Fruit fly (Drosophila melanogaster) whole organism, embryonic: Measurements from ENCODE around the gene lok.

Source experiments
- Abd-B ChIP-seq: fragments of 200-800 bp; sonication (Bioruptor generic); optimal IDR thresholded peaks from 2 replicates; lab custom pipeline; 2018; ENCODE audit warnings: missing biosample characterization, mild to moderate bottlenecking, missing genetic modification characterization, moderate library complexity
- Aef1 ChIP-seq: fragments of 200-800 bp; sonication (Bioruptor generic); IDR thresholded peaks from 3 replicates; pipeline ENCODE4 v1.3.6; 2022; ENCODE audit warnings: missing biosample characterization, missing genetic modification characterization
- BEAF-32 ChIP-seq: fragments of 200-800 bp; sonication (Bioruptor generic); optimal IDR thresholded peaks from 3 replicates; lab custom pipeline; 2017; ENCODE audit warnings: missing biosample characterization, missing genetic modification characterization, mild to moderate bottlenecking, moderate library complexity, missing genetic modification reagents
- Blimp-1 ChIP-seq: fragments of 200-800 bp; sonication (Bioruptor generic); optimal IDR thresholded peaks from 3 replicates; lab custom pipeline; 2018; ENCODE audit warnings: missing biosample characterization, missing genetic modification characterization, mild to moderate bottlenecking, moderate library complexity, missing genetic modification reagents
- CG10274 ChIP-seq: fragments of 200-800 bp; sonication (Bioruptor generic); optimal IDR thresholded peaks from 3 replicates; lab custom pipeline; 2017; ENCODE audit warnings: missing biosample characterization, mild to moderate bottlenecking, missing genetic modification characterization
- CG10366 ChIP-seq: fragments of 200-800 bp; sonication (Bioruptor generic); IDR thresholded peaks from 2 replicates; pipeline ENCODE4 v1.3.6; 2022; ENCODE audit warnings: missing biosample characterization, missing genetic modification characterization
- CG10543 ChIP-seq: fragments of 200-800 bp; sonication (Bioruptor generic); optimal IDR thresholded peaks from 3 replicates; lab custom pipeline; 2017; ENCODE audit warnings: missing biosample characterization, mild to moderate bottlenecking, missing genetic modification characterization, moderate library complexity
- CG11247 ChIP-seq: fragments of 200-800 bp; sonication (Bioruptor generic); IDR thresholded peaks from 2 replicates; pipeline ENCODE4 v1.3.6; 2022; ENCODE audit warnings: missing biosample characterization, missing genetic modification characterization
- CG12071 ChIP-seq: fragments of 200-800 bp; sonication (Bioruptor generic); optimal IDR thresholded peaks from 3 replicates; lab custom pipeline; 2018; ENCODE audit warnings: missing biosample characterization, mild to moderate bottlenecking, missing genetic modification characterization
- CG12659 ChIP-seq: fragments of 200-800 bp; sonication (Bioruptor generic); optimal IDR thresholded peaks from 3 replicates; lab custom pipeline; 2017; ENCODE audit warnings: mild to moderate bottlenecking, missing biosample characterization, missing genetic modification reagents, missing genetic modification characterization
- CG12769 ChIP-seq: fragments of 200-800 bp; sonication (Bioruptor generic); optimal IDR thresholded peaks from 2 replicates; lab custom pipeline; 2019; ENCODE audit warnings: missing biosample characterization, mild to moderate bottlenecking, missing genetic modification characterization, moderate library complexity
- CG15514 ChIP-seq: fragments of 200-800 bp; sonication (Bioruptor generic); optimal IDR thresholded peaks from 3 replicates; lab custom pipeline; 2017; ENCODE audit warnings: missing biosample characterization, missing genetic modification characterization, mild to moderate bottlenecking, moderate library complexity, missing genetic modification reagents
- CG17186 ChIP-seq: fragments of 200-800 bp; sonication (Bioruptor generic); optimal IDR thresholded peaks from 3 replicates; lab custom pipeline; 2017; ENCODE audit warnings: missing biosample characterization, missing genetic modification reagents, missing genetic modification characterization
- CG17361 ChIP-seq: fragments of 200-800 bp; sonication (Bioruptor generic); IDR thresholded peaks from 3 replicates; pipeline ENCODE4 v1.3.6; 2022; ENCODE audit warnings: missing biosample characterization, missing genetic modification characterization
- CG17568 ChIP-seq: fragments of 200-800 bp; sonication (Bioruptor generic); optimal IDR thresholded peaks from 2 replicates; lab custom pipeline; 2018; ENCODE audit warnings: missing biosample characterization, mild to moderate bottlenecking, missing genetic modification characterization, moderate library complexity
- CG18619 ChIP-seq: fragments of 200-800 bp; sonication (Bioruptor generic); optimal IDR thresholded peaks from 3 replicates; lab custom pipeline; 2017; ENCODE audit warnings: missing biosample characterization, mild to moderate bottlenecking, missing genetic modification characterization
- CG2678 ChIP-seq: fragments of 200-800 bp; sonication (Bioruptor generic); optimal IDR thresholded peaks from 3 replicates; lab custom pipeline; 2019; ENCODE audit warnings: missing biosample characterization, mild to moderate bottlenecking, missing genetic modification characterization, moderate library complexity
- CG30403 ChIP-seq: fragments of 200-800 bp; sonication (Bioruptor generic); optimal IDR thresholded peaks from 3 replicates; lab custom pipeline; 2016; ENCODE audit warnings: missing biosample characterization, missing genetic modification characterization
- CG34376 ChIP-seq: fragments of 200-800 bp; sonication (Bioruptor generic); optimal IDR thresholded peaks from 2 replicates; lab custom pipeline; 2018; ENCODE audit warnings: missing biosample characterization, mild to moderate bottlenecking, missing genetic modification characterization
- CG4404 ChIP-seq: fragments of 200-800 bp; sonication (Bioruptor generic); IDR thresholded peaks from 2 replicates; pipeline ENCODE4 v1.3.6; 2022; ENCODE audit warnings: missing biosample characterization, missing genetic modification characterization
- CG5953 ChIP-seq: fragments of 200-800 bp; sonication (Bioruptor generic); IDR thresholded peaks from 2 replicates; pipeline ENCODE4 v1.3.6; 2022; ENCODE audit warnings: missing biosample characterization, missing genetic modification characterization
- CG6272 ChIP-seq: fragments of 200-800 bp; sonication (Bioruptor generic); IDR thresholded peaks from 2 replicates; pipeline ENCODE4 v1.3.6; 2022; ENCODE audit warnings: missing biosample characterization, missing genetic modification characterization
- CG6854 ChIP-seq: fragments of 200-800 bp; sonication (Bioruptor generic); optimal IDR thresholded peaks from 3 replicates; lab custom pipeline; 2017; ENCODE audit warnings: missing biosample characterization, mild to moderate bottlenecking, missing genetic modification characterization
- CG7357 ChIP-seq: fragments of 200-800 bp; sonication (Bioruptor generic); IDR thresholded peaks from 3 replicates; pipeline ENCODE4 v1.3.6; 2022; ENCODE audit warnings: missing biosample characterization, missing genetic modification characterization
- CG8089 ChIP-seq: fragments of 200-800 bp; sonication (Bioruptor generic); optimal IDR thresholded peaks from 3 replicates; lab custom pipeline; 2016; ENCODE audit warnings: missing biosample characterization, missing genetic modification characterization
- CG8359 ChIP-seq: fragments of 200-800 bp; sonication (Bioruptor generic); optimal IDR thresholded peaks from 2 replicates; lab custom pipeline; 2017; ENCODE audit warnings: missing biosample characterization, mild to moderate bottlenecking, missing genetic modification characterization, borderline replicate concordance
- CHES-1-like ChIP-seq: fragments of 200-800 bp; sonication (Bioruptor generic); optimal IDR thresholded peaks from 2 replicates; lab custom pipeline; 2016; ENCODE audit warnings: missing biosample characterization, missing genetic modification characterization
- CkIIα-i1 ChIP-seq: fragments of 200-800 bp; sonication (Bioruptor generic); IDR thresholded peaks from 2 replicates; pipeline ENCODE4 v1.3.6; 2022; ENCODE audit warnings: missing biosample characterization, missing genetic modification characterization
- HLH4C ChIP-seq: fragments of 200-800 bp; sonication (Bioruptor generic); IDR thresholded peaks from 3 replicates; pipeline ENCODE4 v1.3.6; 2022; ENCODE audit warnings: missing biosample characterization, missing genetic modification characterization; ENCODE audit not compliant: partially characterized antibody
- Hr39 ChIP-seq: fragments of >200 bp; optimal IDR thresholded peaks from 2 replicates; lab custom pipeline; 2017
- Mad ChIP-seq: fragments of 200-800 bp; sonication (Bioruptor generic); optimal IDR thresholded peaks from 2 replicates; lab custom pipeline; 2016; ENCODE audit warnings: missing biosample characterization, missing genetic modification characterization
- Neu2 ChIP-seq: fragments of 200-800 bp; sonication (Bioruptor generic); optimal IDR thresholded peaks from 3 replicates; lab custom pipeline; 2016; ENCODE audit warnings: missing biosample characterization, missing genetic modification characterization, borderline replicate concordance
- NfI ChIP-seq: fragments of 200-800 bp; sonication (Bioruptor generic); optimal IDR thresholded peaks from 3 replicates; lab custom pipeline; 2018; ENCODE audit warnings: missing biosample characterization, mild to moderate bottlenecking, missing genetic modification characterization, moderate library complexity
- aop ChIP-seq: fragments of 200-800 bp; sonication (Bioruptor generic); IDR thresholded peaks from 2 replicates; pipeline ENCODE4 v1.3.6; 2022; ENCODE audit warnings: missing biosample characterization, missing genetic modification characterization
- danr ChIP-seq: fragments of 200-800 bp; sonication (Bioruptor generic); IDR thresholded peaks from 2 replicates; pipeline ENCODE4 v1.3.6; 2022; ENCODE audit warnings: missing biosample characterization, missing genetic modification characterization
- dm ChIP-seq: fragments of 200-800 bp; sonication (Bioruptor generic); optimal IDR thresholded peaks from 3 replicates; lab custom pipeline; 2016; ENCODE audit warnings: missing biosample characterization, missing genetic modification characterization
- dmrt11E ChIP-seq: fragments of 200-800 bp; sonication (Bioruptor generic); optimal IDR thresholded peaks from 3 replicates; lab custom pipeline; 2018; ENCODE audit warnings: missing biosample characterization, mild to moderate bottlenecking, missing genetic modification characterization, moderate library complexity
- gcm ChIP-seq: fragments of 200-800 bp; sonication (Bioruptor generic); optimal IDR thresholded peaks from 2 replicates; lab custom pipeline; 2019; ENCODE audit warnings: missing biosample characterization, mild to moderate bottlenecking, missing genetic modification characterization, moderate library complexity
- grn ChIP-seq: fragments of 200-800 bp; sonication (Bioruptor generic); optimal IDR thresholded peaks from 3 replicates; lab custom pipeline; 2017; ENCODE audit warnings: missing biosample characterization, missing genetic modification characterization
- hth ChIP-seq: fragments of >200 bp; optimal IDR thresholded peaks from 2 replicates; lab custom pipeline; 2017; ENCODE audit warnings: inconsistent platforms
- lola ChIP-seq, 3 experiments: fragments of >200 bp in 2 of 3; fragments of 200-800 bp in 1 of 3; sonication (Bioruptor generic) in 1 of 3; optimal IDR thresholded peaks; 2 replicates each; lab custom pipeline; 2017 to 2019; ENCODE audit warnings: missing biosample characterization in 3 of 3, missing genetic modification characterization in 3 of 3, mild to moderate bottlenecking in 1 of 3, moderate library complexity in 1 of 3
- luna ChIP-seq: fragments of 200-800 bp; sonication (Bioruptor generic); optimal IDR thresholded peaks from 2 replicates; lab custom pipeline; 2016; ENCODE audit warnings: missing biosample characterization, missing genetic modification characterization
- pnt ChIP-seq: fragments of 200-800 bp; sonication (Bioruptor generic); optimal IDR thresholded peaks from 3 replicates; lab custom pipeline; 2016; ENCODE audit warnings: missing biosample characterization, missing genetic modification characterization
- rib ChIP-seq: fragments of 200-800 bp; sonication (Bioruptor generic); IDR thresholded peaks from 2 replicates; pipeline ENCODE4 v1.3.6; 2022; ENCODE audit warnings: missing biosample characterization, missing genetic modification characterization
- ro ChIP-seq: fragments of 200-800 bp; sonication (Bioruptor generic); IDR thresholded peaks from 2 replicates; pipeline ENCODE4 v1.3.6; 2022; ENCODE audit warnings: missing biosample characterization, missing genetic modification characterization
- sd ChIP-seq: fragments of 200-800 bp; sonication (Bioruptor generic); optimal IDR thresholded peaks from 3 replicates; lab custom pipeline; 2018; ENCODE audit warnings: missing biosample characterization, mild to moderate bottlenecking, missing genetic modification characterization, moderate library complexity
- sr ChIP-seq: fragments of 200-800 bp; sonication (Bioruptor generic); IDR thresholded peaks from 3 replicates; pipeline ENCODE4 v1.3.6; 2022; ENCODE audit warnings: missing biosample characterization, missing genetic modification characterization
- tin ChIP-seq: fragments of 200-800 bp; sonication (Bioruptor generic); optimal IDR thresholded peaks from 3 replicates; lab custom pipeline; 2016; ENCODE audit warnings: missing biosample characterization, missing genetic modification characterization
- toy ChIP-seq: fragments of 200-800 bp; sonication (Bioruptor generic); IDR thresholded peaks from 2 replicates; pipeline ENCODE4 v1.3.6; 2022; ENCODE audit warnings: missing biosample characterization, missing genetic modification characterization
- unc-4 ChIP-seq: fragments of 200-800 bp; sonication (Bioruptor generic); IDR thresholded peaks from 2 replicates; pipeline ENCODE4 v1.3.6; 2022; ENCODE audit warnings: missing biosample characterization, missing genetic modification characterization; ENCODE audit not compliant: partially characterized antibody

Gene lok

dm6 chr2L:20075234-20075803 is 14.1 kb downstream of the lok start, which contains the start of the genes pr and neb (continued):
- no peak for TF ChIP-seq hth
- peak; percentile 67 for TF ChIP-seq dmrt11E (tag; lab: Kevin White, UChicago)
- no peak for TF ChIP-seq CG34376 (GFP tag; lab: Kevin White, UChicago)
- TF ChIP-seq CG30403 (GFP tag; lab: Kevin White, UChicago), result peak; percentile 74
- TF ChIP-seq CkIIα-i1 (GFP tag; lab: Robert Waterston, UW), result no peak
- TF ChIP-seq CG5953 (GFP tag; lab: Robert Waterston, UW), result peak; percentile 58; the same call in 1 of the 2 replicates
- TF ChIP-seq CG6854 (GFP tag; lab: Kevin White, UChicago), result no peak
- TF ChIP-seq CG8359 (GFP tag; lab: Kevin White, UChicago), result no peak
- peak; percentile 61 for TF ChIP-seq Abd-B (GFP tag; lab: Kevin White, UChicago)
- TF ChIP-seq CG11247 (GFP tag; lab: Robert Waterston, UW), result peak; percentile 60; the same call in 1 of the 2 replicates
- TF ChIP-seq CG7357 (GFP tag; lab: Robert Waterston, UW), result no peak
- no peak for TF ChIP-seq CG6272 (GFP tag; lab: Robert Waterston, UW)
- TF ChIP-seq CG17568 (GFP tag; lab: Kevin White, UChicago), result no peak
- TF ChIP-seq CG12659 (GFP tag; lab: Kevin White, UChicago), result peak; percentile 79
- TF ChIP-seq luna (GFP tag; lab: Kevin White, UChicago), result no peak
- no peak for TF ChIP-seq CG8089 (GFP tag; lab: Kevin White, UChicago)
- TF ChIP-seq Blimp-1 (GFP tag; lab: Kevin White, UChicago), result no peak
- TF ChIP-seq ro, result no peak
- TF ChIP-seq lola (GFP tag; optimal IDR thresholded peaks at IDR 0.05; lab: Kevin White, UChicago), result peak in 1 of 3 experiments; percentile 55
- TF ChIP-seq CG2678 (tag; lab: Kevin White, UChicago), result peak; percentile 20
- TF ChIP-seq danr (GFP tag; lab: Robert Waterston, UW), result no peak
- TF ChIP-seq CG10274 (GFP tag; lab: Kevin White, UChicago), result no peak
- TF ChIP-seq tin (GFP tag; lab: Kevin White, UChicago), result peak; percentile 52
- TF ChIP-seq grn (GFP tag; lab: Kevin White, UChicago), result no peak
- no peak for TF ChIP-seq CHES-1-like (GFP tag; lab: Kevin White, UChicago)
- peak; percentile 44; the same call in 1 of the 2 replicates for TF ChIP-seq unc-4 (GFP tag; lab: Robert Waterston, UW)
- peak; percentile 36 for TF ChIP-seq CG18619 (GFP tag; lab: Kevin White, UChicago)
- TF ChIP-seq CG12071 (GFP tag; lab: Kevin White, UChicago), result no peak
- no peak for TF ChIP-seq Hr39 (lab: Kevin White, UChicago)
- TF ChIP-seq pnt (GFP tag; lab: Kevin White, UChicago), result no peak
- peak; percentile 64 for TF ChIP-seq HLH4C (GFP tag; lab: Robert Waterston, UW)
- 0 out of 3 replicates have a peak, but pooled peaks have one; percentile 36 for TF ChIP-seq CG17361 (GFP tag; lab: Robert Waterston, UW)
- peak; percentile 52 for TF ChIP-seq NfI (GFP tag; lab: Kevin White, UChicago)
- no peak for TF ChIP-seq aop (GFP tag; lab: Robert Waterston, UW)
- peak; percentile 59; the same call in 1 of the 2 replicates for TF ChIP-seq CG10366
- no peak for TF ChIP-seq CG4404 (GFP tag; lab: Robert Waterston, UW)
- TF ChIP-seq Mad (GFP tag; lab: Kevin White, UChicago), result peak; percentile 62
- TF ChIP-seq Aef1, result peak; percentile 73
- TF ChIP-seq sr, result no peak
- TF ChIP-seq gcm (GFP tag; lab: Kevin White, UChicago), result peak; percentile 36
- peak; percentile 98 for TF ChIP-seq CG15514 (GFP tag; lab: Kevin White, UChicago)
- TF ChIP-seq Neu2 (GFP tag; lab: Kevin White, UChicago), result no peak
- TF ChIP-seq BEAF-32, result peak; percentile 51
- no peak for TF ChIP-seq sd (tag; lab: Kevin White, UChicago)
- TF ChIP-seq toy (GFP tag; lab: Robert Waterston, UW), result no peak
- no peak for TF ChIP-seq CG10543 (GFP tag; lab: Kevin White, UChicago)
- no peak for TF ChIP-seq dm (GFP tag; lab: Kevin White, UChicago)
- TF ChIP-seq rib (GFP tag; lab: Robert Waterston, UW), result peak; percentile 17; the same call in 1 of the 2 replicates
- peak; percentile 70 for TF ChIP-seq CG12769 (tag; lab: Kevin White, UChicago)
- peak; percentile 28 for TF ChIP-seq CG17186
